Worm (Caenorhabditis elegans): Measurements from ENCODE around the gene mkk-4.
A peak's percentile ranks its signal among the peaks of the same experiment; 100 is the strongest.

- TF ChIP-seq blmp-1 (tag; optimal IDR thresholded peaks at IDR 0.05; ENCODE audit: insufficient read depth), result no peak
- no peak for TF ChIP-seq lsy-2 (tag; optimal IDR thresholded peaks at IDR 0.05)
- TF ChIP-seq zag-1 (tag; optimal IDR thresholded peaks at IDR 0.05), result no peak
- peak; percentile 17 for TF ChIP-seq sma-9 (GFP tag; optimal IDR thresholded peaks at IDR 0.05)
- no peak for TF ChIP-seq sma-9 (tag; optimal IDR thresholded peaks at IDR 0.05)
- TF ChIP-seq lin-13 (GFP tag; optimal IDR thresholded peaks at IDR 0.05), result no peak
- no peak for TF ChIP-seq snpc-4 (tag; optimal IDR thresholded peaks at IDR 0.05)
Observed at ce11 chrX:10053742-10054409, 26.2 kb downstream of the mkk-4 start, which contains the start of gene cbs-1.
